Worm (Caenorhabditis elegans): ENCODE measurements around the gene F44A6.5.

The F44A6.5 gene

ce11 chrX:10227217-10227616 is 8.5 kb upstream of the F44A6.5 start:
- TF ChIP-seq ztf-16 (tag; optimal IDR thresholded peaks at IDR 0.05) = no peak

DNA sequence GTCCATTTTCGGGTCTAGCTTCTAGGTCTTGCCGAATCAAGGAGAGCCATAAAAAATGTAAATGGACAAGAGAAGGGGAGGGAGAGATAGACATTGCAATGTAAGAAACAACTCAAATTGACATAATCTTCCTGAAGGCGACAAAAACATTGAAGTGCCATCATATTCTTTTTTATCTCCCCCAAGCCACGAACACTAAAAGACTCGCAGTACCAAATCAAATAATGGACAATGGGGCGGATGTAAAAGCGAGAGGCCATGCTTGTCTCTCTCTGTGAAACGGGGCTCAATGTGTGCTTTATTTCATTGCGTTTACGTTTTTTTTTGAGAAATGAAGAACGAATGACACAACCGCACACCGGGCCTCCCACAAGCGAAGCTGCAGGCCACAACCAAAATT is 7.1 kb upstream of the F44A6.5 start:
- TF ChIP-seq ceh-2 (tag; optimal IDR thresholded peaks at IDR 0.05) (no peak), hlh-30 (tag; optimal IDR thresholded peaks at IDR 0.05; ENCODE audit: insufficient read depth) (no peak), lim-6 (tag; optimal IDR thresholded peaks at IDR 0.05) (no peak), T23F11.4 (GFP tag; optimal IDR thresholded peaks at IDR 0.05) (no peak), dve-1 (tag; optimal IDR thresholded peaks at IDR 0.05) (no peak), ceh-19 (GFP tag; optimal IDR thresholded peaks at IDR 0.05) (no peak), unc-55 (GFP tag; optimal IDR thresholded peaks at IDR 0.05) (no peak), Y22D7AL.16 (tag; optimal IDR thresholded peaks at IDR 0.05) (no peak), che-1 (tag; optimal IDR thresholded peaks at IDR 0.05) (no peak), pros-1 (tag; optimal IDR thresholded peaks at IDR 0.05) (no peak), tbx-7 (tag; optimal IDR thresholded peaks at IDR 0.05) (no peak), fax-1 (tag; optimal IDR thresholded peaks at IDR 0.05) (no peak), hlh-13 (GFP tag; optimal IDR thresholded peaks at IDR 0.05) (no peak), nhr-11 (tag; optimal IDR thresholded peaks at IDR 0.05) (no peak), pag-3 (tag; optimal IDR thresholded peaks at IDR 0.05; ENCODE audit: borderline replicate concordance) (no peak), sox-2 (GFP tag; IDR thresholded peaks at IDR 0.05) (no peak), ttx-3 (tag; optimal IDR thresholded peaks at IDR 0.05) (no peak), unc-86 (tag; optimal IDR thresholded peaks at IDR 0.05) (no peak)

DNA sequence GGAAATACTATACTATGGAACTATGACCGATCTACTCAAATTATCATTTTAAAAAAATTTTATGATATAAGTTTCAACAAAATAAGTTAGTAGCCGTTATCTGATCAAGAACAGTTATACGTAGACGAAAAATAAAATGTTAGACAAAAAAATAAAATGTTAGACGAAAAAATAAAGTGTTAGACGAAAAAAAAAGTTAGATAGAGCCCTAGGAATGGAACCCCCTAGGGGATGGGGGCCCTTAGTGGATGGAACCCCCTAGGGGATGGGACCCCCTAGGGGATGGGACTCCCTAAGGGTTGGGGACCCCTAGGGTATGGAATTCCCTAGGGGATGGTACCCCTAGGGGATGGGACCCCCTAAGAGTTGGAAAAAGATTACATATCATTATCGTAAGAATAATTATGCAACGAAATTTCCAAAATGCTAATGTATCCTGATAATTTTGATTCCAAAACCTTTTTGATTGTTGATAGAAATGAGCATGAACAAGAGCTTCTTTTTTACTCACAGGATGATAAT is 516 bp upstream of the F44A6.5 start:
- TF ChIP-seq hlh-6 (tag; optimal IDR thresholded peaks at IDR 0.05) = no peak
- TF ChIP-seq unc-3 (GFP tag; conservative IDR thresholded peaks at IDR 0.05) = no peak
- TF ChIP-seq unc-3 (tag; optimal IDR thresholded peaks at IDR 0.05) = peak; percentile 61

DNA sequence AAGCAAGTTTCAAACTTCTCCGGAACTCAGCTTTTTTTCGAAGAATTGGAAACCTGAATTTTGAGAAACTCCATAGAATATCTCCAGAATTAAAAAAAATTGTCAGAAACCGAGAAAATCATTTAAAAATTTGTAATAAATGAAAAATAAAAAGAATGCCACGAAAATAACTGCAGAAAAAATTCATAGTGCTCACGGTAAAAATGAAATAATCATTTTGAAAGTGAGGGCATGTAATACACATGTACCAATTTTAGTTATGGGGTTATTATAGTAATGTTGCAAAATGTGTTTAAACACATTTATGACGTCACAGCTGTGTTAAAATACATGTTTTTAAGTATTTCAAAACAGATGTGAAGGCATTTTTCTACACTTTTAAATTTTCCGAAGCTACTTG is 1.9 kb downstream of the F44A6.5 start:
- TF ChIP-seq ceh-19 (GFP tag; optimal IDR thresholded peaks at IDR 0.05) (no peak), sdc-2 (tag; optimal IDR thresholded peaks at IDR 0.05) (no peak), che-1 (tag; optimal IDR thresholded peaks at IDR 0.05) (no peak), ttx-3 (tag; optimal IDR thresholded peaks at IDR 0.05) (no peak), elt-4 (tag; optimal IDR thresholded peaks at IDR 0.05) (no peak), tbx-7 (tag; optimal IDR thresholded peaks at IDR 0.05) (no peak), syd-9 (tag; optimal IDR thresholded peaks at IDR 0.05) (no peak), sox-2 (GFP tag; IDR thresholded peaks at IDR 0.05) (no peak), rnt-1 (tag; optimal IDR thresholded peaks at IDR 0.05) (no peak), hlh-15 (tag; optimal IDR thresholded peaks at IDR 0.05) (no peak), dve-1 (tag; optimal IDR thresholded peaks at IDR 0.05) (no peak), ceh-48 (tag; optimal IDR thresholded peaks at IDR 0.05) (no peak), ceh-22 (tag; optimal IDR thresholded peaks at IDR 0.05) (no peak), nhr-232 (tag; optimal IDR thresholded peaks at IDR 0.05) (no peak), ceh-31 (tag; optimal IDR thresholded peaks at IDR 0.05) (no peak), ceh-6 (GFP tag; optimal IDR thresholded peaks at IDR 0.05) (no peak), T23F11.4 (GFP tag; optimal IDR thresholded peaks at IDR 0.05) (no peak), ztf-16 (tag; optimal IDR thresholded peaks at IDR 0.05) (no peak), unc-3 (GFP tag; conservative IDR thresholded peaks at IDR 0.05) (no peak), unc-3 (tag; optimal IDR thresholded peaks at IDR 0.05) (no peak), ceh-18 (tag; optimal IDR thresholded peaks at IDR 0.05) (no peak)

ce11 chrX:10216344-10216743 is 2.4 kb downstream of the F44A6.5 start:
- TF ChIP-seq elt-2 (tag; optimal IDR thresholded peaks at IDR 0.05) (peak; percentile 52), ceh-18 (tag; optimal IDR thresholded peaks at IDR 0.05) (no peak)

Measured in whole organism, late embryonic.